Worm (Caenorhabditis elegans) whole organism, L3 larva: Measurements from ENCODE around the gene Y71H2AL.2.

Experiments
- R02D3.7 ChIP-seq: fragments of 150-350 bp; optimal IDR thresholded peaks from 2 replicates; lab custom pipeline; 2014; ENCODE audit warnings: missing biosample characterization, missing genetic modification characterization
- ama-1 ChIP-seq: fragments of 150-350 bp; optimal IDR thresholded peaks from 2 replicates; lab custom pipeline; 2018
- ceh-16 ChIP-seq: sonication (generic microtip); optimal IDR thresholded peaks from 2 replicates; lab custom pipeline; 2017; ENCODE audit warnings: missing biosample characterization, missing genetic modification characterization
- ceh-28 ChIP-seq: fragments of 150-350 bp; optimal IDR thresholded peaks from 2 replicates; lab custom pipeline; 2014; ENCODE audit warnings: missing biosample characterization, missing genetic modification reagents, missing genetic modification characterization
- ceh-82 ChIP-seq: fragments of 150-350 bp; optimal IDR thresholded peaks from 2 replicates; lab custom pipeline; 2014; ENCODE audit warnings: missing biosample characterization, missing genetic modification characterization
- ceh-9 ChIP-seq: sonication (generic microtip); optimal IDR thresholded peaks from 2 replicates; lab custom pipeline; 2018; ENCODE audit warnings: missing biosample characterization, missing genetic modification characterization
- egl-27 ChIP-seq: sonication (generic microtip); optimal IDR thresholded peaks from 4 replicates; lab custom pipeline; 2017; ENCODE audit warnings: missing biosample characterization, missing genetic modification reagents, missing genetic modification characterization
- elt-1 ChIP-seq: fragments of 150-350 bp; optimal IDR thresholded peaks from 2 replicates; lab custom pipeline; 2014; ENCODE audit warnings: missing biosample characterization, missing genetic modification characterization
- elt-2 ChIP-seq: sonication (generic microtip); optimal IDR thresholded peaks from 2 replicates; lab custom pipeline; 2016; ENCODE audit warnings: missing genetic modification reagents, mild to moderate bottlenecking, missing genetic modification characterization, missing compliant biosample characterization
- eor-1 ChIP-seq, 2 experiments: fragments of 150-350 bp; optimal IDR thresholded peaks; 2 replicates each; lab custom pipeline; 2014 to 2018; ENCODE audit warnings: missing biosample characterization in 2 of 2, missing genetic modification characterization in 2 of 2
- fkh-10 ChIP-seq: sonication (generic microtip); optimal IDR thresholded peaks from 2 replicates; lab custom pipeline; 2017; ENCODE audit warnings: missing biosample characterization, missing genetic modification reagents, missing genetic modification characterization
- fkh-2 ChIP-seq: fragments of 150-350 bp; optimal IDR thresholded peaks from 2 replicates; lab custom pipeline; 2014; ENCODE audit warnings: missing biosample characterization, missing genetic modification reagents, missing genetic modification characterization
- hmg-11 ChIP-seq: sonication (generic microtip); optimal IDR thresholded peaks from 2 replicates; lab custom pipeline; 2016; ENCODE audit warnings: missing genetic modification characterization, missing compliant biosample characterization
- lin-15B ChIP-seq: fragments of 150-350 bp; optimal IDR thresholded peaks from 2 replicates; lab custom pipeline; 2014; ENCODE audit warnings: missing biosample characterization, missing genetic modification characterization
- lin-39 ChIP-seq: fragments of 150-350 bp; optimal IDR thresholded peaks from 2 replicates; lab custom pipeline; 2018; ENCODE audit warnings: missing biosample characterization, missing genetic modification reagents, missing genetic modification characterization
- lsy-12 ChIP-seq: sonication (generic microtip); optimal IDR thresholded peaks from 2 replicates; lab custom pipeline; 2016; ENCODE audit warnings: mild to moderate bottlenecking, missing genetic modification characterization, missing compliant biosample characterization
- mdl-1 ChIP-seq: fragments of 150-350 bp; optimal IDR thresholded peaks from 2 replicates; lab custom pipeline; 2014; ENCODE audit warnings: missing biosample characterization, missing genetic modification characterization
- nfya-1 ChIP-seq: sonication (generic microtip); optimal IDR thresholded peaks from 2 replicates; lab custom pipeline; 2017; ENCODE audit warnings: missing genetic modification characterization, mild to moderate bottlenecking, missing compliant biosample characterization, antibody characterized with exemption, moderate library complexity; ENCODE audit not compliant: insufficient read depth
- nhr-11 ChIP-seq: fragments of 150-350 bp; optimal IDR thresholded peaks from 2 replicates; lab custom pipeline; 2014; ENCODE audit warnings: missing biosample characterization, missing genetic modification characterization
- nhr-23 ChIP-seq: fragments of 150-350 bp; optimal IDR thresholded peaks from 2 replicates; lab custom pipeline; 2014; ENCODE audit warnings: missing biosample characterization, missing genetic modification reagents, missing genetic modification characterization
- nhr-237 ChIP-seq: fragments of 150-350 bp; optimal IDR thresholded peaks from 2 replicates; lab custom pipeline; 2014; ENCODE audit warnings: missing biosample characterization, missing genetic modification characterization
- nhr-25 ChIP-seq: sonication (generic microtip); optimal IDR thresholded peaks from 2 replicates; lab custom pipeline; 2017; ENCODE audit warnings: missing biosample characterization, missing genetic modification characterization
- nhr-28 ChIP-seq: fragments of 150-350 bp; optimal IDR thresholded peaks from 2 replicates; lab custom pipeline; 2014; ENCODE audit warnings: missing biosample characterization, missing genetic modification characterization
- nhr-43 ChIP-seq: sonication (generic microtip); optimal IDR thresholded peaks from 2 replicates; lab custom pipeline; 2016; ENCODE audit warnings: mild to moderate bottlenecking, missing genetic modification characterization, missing compliant biosample characterization; ENCODE audit not compliant: poor library complexity, severe bottlenecking
- nhr-67 ChIP-seq: fragments of 150-350 bp; optimal IDR thresholded peaks from 2 replicates; lab custom pipeline; 2014; ENCODE audit warnings: missing biosample characterization, missing genetic modification characterization
- nhr-76 ChIP-seq: fragments of 150-350 bp; sonication (generic microtip); optimal IDR thresholded peaks from 5 replicates; lab custom pipeline; 2014; ENCODE audit warnings: missing biosample characterization, missing genetic modification characterization
- pha-4 ChIP-seq: fragments of 150-350 bp; optimal IDR thresholded peaks from 2 replicates; lab custom pipeline; 2014; ENCODE audit warnings: missing biosample characterization, missing genetic modification reagents, missing genetic modification characterization
- pqm-1 ChIP-seq: fragments of 150-350 bp; optimal IDR thresholded peaks from 2 replicates; lab custom pipeline; 2017; ENCODE audit warnings: missing biosample characterization, missing genetic modification characterization, inconsistent platforms
- sea-2 ChIP-seq: fragments of 150-350 bp; sonication (generic microtip); optimal IDR thresholded peaks from 4 replicates; lab custom pipeline; 2014; ENCODE audit warnings: missing biosample characterization, missing genetic modification reagents, missing genetic modification characterization
- snpc-4 ChIP-seq: fragments of 150-350 bp; optimal IDR thresholded peaks from 2 replicates; lab custom pipeline; 2014; ENCODE audit warnings: missing biosample characterization, missing genetic modification characterization
- tbx-2 ChIP-seq: sonication (generic microtip); optimal IDR thresholded peaks from 2 replicates; lab custom pipeline; 2016; ENCODE audit warnings: mild to moderate bottlenecking, missing genetic modification characterization, missing compliant biosample characterization
- unc-39 ChIP-seq: sonication (generic microtip); optimal IDR thresholded peaks from 4 replicates; lab custom pipeline; 2017; ENCODE audit warnings: missing biosample characterization, missing genetic modification characterization
- unc-62 ChIP-seq: fragments of 150-350 bp; sonication (generic microtip); optimal IDR thresholded peaks from 4 replicates; lab custom pipeline; 2014; ENCODE audit warnings: missing biosample characterization, missing genetic modification reagents, missing genetic modification characterization
- ztf-11 ChIP-seq: fragments of 150-350 bp; optimal IDR thresholded peaks from 2 replicates; lab custom pipeline; 2014; ENCODE audit warnings: missing biosample characterization, missing genetic modification characterization
- ztf-4 ChIP-seq: fragments of 150-350 bp; optimal IDR thresholded peaks from 2 replicates; lab custom pipeline; 2014; ENCODE audit warnings: missing biosample characterization, missing genetic modification characterization

Y71H2AL.2 gene

ce11 chrIII:2656168-2656567 lies 30.0 kb upstream of the Y71H2AL.2 start:
- no peak for TF ChIP-seq ceh-28 (tag; lab: Kevin White, UChicago)
- TF ChIP-seq R02D3.7 (tag; lab: Kevin White, UChicago): no peak
- TF ChIP-seq snpc-4 (tag; lab: Kevin White, UChicago): no peak
- no peak for TF ChIP-seq ztf-4 (tag; lab: Kevin White, UChicago)
- TF ChIP-seq hmg-11 (tag; lab: Kevin White, UChicago): peak; percentile 27
- TF ChIP-seq nhr-23 (tag; lab: Kevin White, UChicago): peak; percentile 10
- TF ChIP-seq ama-1 (lab: Kevin White, UChicago): no peak
- TF ChIP-seq unc-39 (tag; lab: Kevin White, UChicago): no peak
- no peak for TF ChIP-seq nfya-1 (tag; lab: Kevin White, UChicago)
- TF ChIP-seq ceh-82 (tag; lab: Kevin White, UChicago): no peak
- TF ChIP-seq nhr-67 (tag; lab: Kevin White, UChicago): no peak
- TF ChIP-seq sea-2 (GFP tag; lab: Kevin White, UChicago): no peak
- peak; percentile 29 for TF ChIP-seq nhr-25 (tag; lab: Kevin White, UChicago)
- no peak for TF ChIP-seq ceh-16 (tag; lab: Kevin White, UChicago)

ce11 chrIII:2657783-2658182 lies 28.4 kb upstream of the Y71H2AL.2 start, which contains the start of gene let-805:
Gene let-805 (plus strand): TSS chrIII:2658083.
- TF ChIP-seq elt-1 (no peak), ztf-11 (no peak), lin-15B (no peak), unc-62 (no peak), nhr-67 (tag; lab: Kevin White, UChicago) (no peak), hmg-11 (tag; lab: Kevin White, UChicago) (no peak), lsy-12 (no peak), eor-1 (tag; optimal IDR thresholded peaks at IDR 0.05; lab: Kevin White, UChicago) (no peak), mdl-1 (tag; lab: Kevin White, UChicago) (no peak), nhr-23 (tag; lab: Kevin White, UChicago) (no peak), sea-2 (GFP tag; lab: Kevin White, UChicago) (no peak), ama-1 (lab: Kevin White, UChicago) (no peak), nhr-76 (no peak), nhr-237 (tag; lab: Kevin White, UChicago) (no peak), fkh-2 (tag; lab: Kevin White, UChicago) (no peak), tbx-2 (no peak)
- TF ChIP-seq, all 47 proteins: peak for 0

- TF ChIP-seq nhr-67 (tag; lab: Kevin White, UChicago) (no peak), nhr-237 (tag; lab: Kevin White, UChicago) (no peak), ztf-4 (tag; lab: Kevin White, UChicago) (no peak), mdl-1 (tag; lab: Kevin White, UChicago) (no peak), ceh-9 (no peak), pqm-1 (no peak), egl-27 (tag; lab: Kevin White, UChicago) (no peak), nhr-76 (no peak), nhr-43 (no peak), fkh-10 (GFP tag; lab: Kevin White, UChicago) (no peak), nhr-11 (tag; lab: Kevin White, UChicago) (no peak), lin-39 (tag; lab: Kevin White, UChicago) (no peak), unc-39 (tag; lab: Kevin White, UChicago) (no peak), nfya-1 (tag; lab: Kevin White, UChicago) (no peak), snpc-4 (tag; lab: Kevin White, UChicago) (no peak), nhr-28 (tag; lab: Kevin White, UChicago) (no peak), fkh-2 (tag; lab: Kevin White, UChicago) (no peak), nhr-23 (tag; lab: Kevin White, UChicago) (no peak)
Measured at ce11 chrIII:2675449-2675848, 10.7 kb upstream of the Y71H2AL.2 start.

ce11 chrIII:2676097-2676496 lies 10.1 kb upstream of the Y71H2AL.2 start:
- TF ChIP-seq elt-2 (tag; lab: Kevin White, UChicago) (peak; percentile 48), pha-4 (tag; lab: Kevin White, UChicago) (no peak), elt-1 (no peak), tbx-2 (no peak), eor-1 (tag; optimal IDR thresholded peaks at IDR 0.05; lab: Kevin White, UChicago) (no peak), lsy-12 (no peak), pqm-1 (peak; percentile 17), nhr-25 (tag; lab: Kevin White, UChicago) (no peak)
